Fruit fly (Drosophila melanogaster) whole organism, prepupa: ENCODE data around the gene mAcon1.

Experiments used
- CG11902 ChIP-seq: fragments of 200-800 bp; sonication (Bioruptor generic); optimal IDR thresholded peaks from 3 replicates; lab custom pipeline; 2016; ENCODE audit warnings: missing biosample characterization, missing genetic modification characterization
- CG4318 ChIP-seq: fragments of 200-800 bp; sonication (Bioruptor generic); optimal IDR thresholded peaks from 3 replicates; lab custom pipeline; 2017; ENCODE audit warnings: missing biosample characterization, mild to moderate bottlenecking, missing genetic modification characterization
- CG8319 ChIP-seq: fragments of 200-800 bp; sonication (Bioruptor generic); optimal IDR thresholded peaks from 3 replicates; lab custom pipeline; 2016; ENCODE audit warnings: missing biosample characterization, missing genetic modification characterization
- Hr39 ChIP-seq: fragments of 200-800 bp; sonication (Bioruptor generic); optimal IDR thresholded peaks from 2 replicates; lab custom pipeline; 2016; ENCODE audit warnings: missing biosample characterization, missing genetic modification characterization
- OdsH ChIP-seq: fragments of 200-800 bp; sonication (Bioruptor generic); optimal IDR thresholded peaks from 3 replicates; lab custom pipeline; 2016; ENCODE audit warnings: missing biosample characterization, missing genetic modification characterization
- Sox14 ChIP-seq: fragments of 200-800 bp; sonication (Bioruptor generic); optimal IDR thresholded peaks from 3 replicates; lab custom pipeline; 2016; ENCODE audit warnings: missing biosample characterization, missing genetic modification characterization
- acj6 ChIP-seq: fragments of 200-800 bp; sonication (Bioruptor generic); optimal IDR thresholded peaks from 3 replicates; lab custom pipeline; 2016; ENCODE audit warnings: missing biosample characterization, missing genetic modification characterization
- cyc ChIP-seq: fragments of 200-800 bp; sonication (Bioruptor generic); optimal IDR thresholded peaks from 3 replicates; lab custom pipeline; 2016; ENCODE audit warnings: missing biosample characterization, missing genetic modification characterization
- dsx ChIP-seq: fragments of 200-800 bp; optimal IDR thresholded peaks from 3 replicates; lab custom pipeline; 2019; ENCODE audit warnings: missing biosample characterization, mild to moderate bottlenecking, missing genetic modification characterization, moderate library complexity; ENCODE audit not compliant: poor library complexity, severe bottlenecking
- fkh ChIP-seq: fragments of 200-800 bp; sonication (Bioruptor generic); optimal IDR thresholded peaks from 3 replicates; lab custom pipeline; 2017; ENCODE audit warnings: missing biosample characterization, mild to moderate bottlenecking, missing genetic modification characterization, moderate library complexity
- pdm3 ChIP-seq: fragments of 200-800 bp; sonication (Bioruptor generic); optimal IDR thresholded peaks from 3 replicates; lab custom pipeline; 2016; ENCODE audit warnings: missing biosample characterization, missing genetic modification characterization
- salr ChIP-seq, 2 experiments: fragments of 200-800 bp; sonication (Bioruptor generic); optimal IDR thresholded peaks; 3 replicates each; lab custom pipeline; 2016 to 2018; ENCODE audit warnings: missing biosample characterization in 2 of 2, missing genetic modification characterization in 2 of 2, mild to moderate bottlenecking in 1 of 2
- topi ChIP-seq: fragments of 200-800 bp; sonication (Bioruptor generic); optimal IDR thresholded peaks from 3 replicates; lab custom pipeline; 2016; ENCODE audit warnings: missing biosample characterization, missing genetic modification characterization

- TF ChIP-seq fkh (no peak), OdsH (GFP tag; lab: Kevin White, UChicago) (no peak), CG4318 (GFP tag; lab: Kevin White, UChicago) (no peak), CG8319 (no peak), salr (GFP tag; optimal IDR thresholded peaks at IDR 0.05; lab: Kevin White, UChicago) (no peak), acj6 (GFP tag; lab: Kevin White, UChicago) (no peak), CG11902 (GFP tag; lab: Kevin White, UChicago) (no peak), dsx (no peak), topi (GFP tag; lab: Kevin White, UChicago) (no peak), cyc (GFP tag; lab: Kevin White, UChicago) (no peak), pdm3 (GFP tag; lab: Kevin White, UChicago) (no peak), Hr39 (no peak), Sox14 (GFP tag; lab: Kevin White, UChicago) (no peak)
These were observed 19.4 kb downstream of the mAcon1 start for dm6 chr2L:21187753-21188152.
